Fruit fly (Drosophila melanogaster) whole organism, embryonic: Measurements from ENCODE around the gene Appl.
A peak's percentile ranks its signal among the peaks of the same experiment; 100 is the strongest.

ENCODE experiments used
- ATbp ChIP-seq: fragments of 200-800 bp; sonication (Bioruptor generic); optimal IDR thresholded peaks from 2 replicates; lab custom pipeline; 2017; ENCODE audit warnings: missing biosample characterization, mild to moderate bottlenecking, missing genetic modification characterization, missing genetic modification reagents
- Adf1 ChIP-seq: fragments of 200-800 bp; sonication (Bioruptor generic); IDR thresholded peaks from 2 replicates; pipeline ENCODE4 v1.3.6; 2022; ENCODE audit warnings: missing biosample characterization, missing genetic modification characterization
- BtbVII ChIP-seq: fragments of 200-800 bp; sonication (Bioruptor generic); optimal IDR thresholded peaks from 3 replicates; lab custom pipeline; 2017; ENCODE audit warnings: missing biosample characterization, mild to moderate bottlenecking, missing genetic modification characterization
- CG14860 ChIP-seq: fragments of 200-800 bp; sonication (Bioruptor generic); IDR thresholded peaks from 3 replicates; pipeline ENCODE4 v1.3.6; 2022; ENCODE audit warnings: missing biosample characterization, missing genetic modification characterization; ENCODE audit not compliant: partially characterized antibody
- CG1529 ChIP-seq: fragments of 200-800 bp; sonication (Bioruptor generic); optimal IDR thresholded peaks from 3 replicates; lab custom pipeline; 2018; ENCODE audit warnings: missing biosample characterization, missing genetic modification characterization
- CG15479 ChIP-seq: fragments of 200-800 bp; sonication (Bioruptor generic); optimal IDR thresholded peaks from 3 replicates; lab custom pipeline; 2019; ENCODE audit warnings: missing biosample characterization, mild to moderate bottlenecking, missing genetic modification characterization, moderate library complexity
- CG15601 ChIP-seq: fragments of 200-800 bp; sonication (Bioruptor generic); optimal IDR thresholded peaks from 3 replicates; lab custom pipeline; 2019; ENCODE audit warnings: missing biosample characterization, mild to moderate bottlenecking, missing genetic modification characterization, moderate library complexity
- CG17385 ChIP-seq: fragments of 200-800 bp; sonication (Bioruptor generic); optimal IDR thresholded peaks from 3 replicates; lab custom pipeline; 2018; ENCODE audit warnings: missing biosample characterization, mild to moderate bottlenecking, missing genetic modification characterization
- CG17912 ChIP-seq: fragments of 200-800 bp; sonication (Bioruptor generic); optimal IDR thresholded peaks from 2 replicates; lab custom pipeline; 2018; ENCODE audit warnings: missing biosample characterization, mild to moderate bottlenecking, missing genetic modification characterization
- CG1792 ChIP-seq: fragments of 200-800 bp; sonication (Bioruptor generic); optimal IDR thresholded peaks from 2 replicates; lab custom pipeline; 2016; ENCODE audit warnings: missing biosample characterization, missing genetic modification characterization
- CG31224 ChIP-seq: fragments of 200-800 bp; sonication (Bioruptor generic); IDR thresholded peaks from 2 replicates; pipeline ENCODE4 v1.3.6; 2022; ENCODE audit warnings: missing biosample characterization, missing genetic modification characterization
- CG31365 ChIP-seq: fragments of 200-800 bp; sonication (Bioruptor generic); optimal IDR thresholded peaks from 2 replicates; lab custom pipeline; 2018; ENCODE audit warnings: missing biosample characterization, mild to moderate bottlenecking, missing genetic modification characterization
- CG31388 ChIP-seq: fragments of 200-800 bp; sonication (Bioruptor generic); optimal IDR thresholded peaks from 2 replicates; lab custom pipeline; 2016; ENCODE audit warnings: missing biosample characterization, missing genetic modification characterization
- CG4404 ChIP-seq: fragments of 200-800 bp; sonication (Bioruptor generic); IDR thresholded peaks from 2 replicates; pipeline ENCODE4 v1.3.6; 2022; ENCODE audit warnings: missing biosample characterization, missing genetic modification characterization
- CG4707 ChIP-seq: fragments of 200-800 bp; sonication (Bioruptor generic); optimal IDR thresholded peaks from 2 replicates; lab custom pipeline; 2018; ENCODE audit warnings: missing biosample characterization, mild to moderate bottlenecking, missing genetic modification characterization, moderate library complexity
- CG6765 ChIP-seq: fragments of 200-800 bp; sonication (Bioruptor generic); optimal IDR thresholded peaks from 3 replicates; lab custom pipeline; 2017; ENCODE audit warnings: missing biosample characterization, mild to moderate bottlenecking, missing genetic modification characterization
- CG6791 ChIP-seq: fragments of 200-800 bp; sonication (Bioruptor generic); IDR thresholded peaks from 3 replicates; pipeline ENCODE4 v1.3.6; 2022; ENCODE audit warnings: missing biosample characterization, missing genetic modification characterization; ENCODE audit not compliant: partially characterized antibody
- CG7372 ChIP-seq: fragments of 200-800 bp; sonication (Bioruptor generic); IDR thresholded peaks from 2 replicates; pipeline ENCODE4 v1.3.6; 2022; ENCODE audit warnings: missing biosample characterization, missing genetic modification characterization
- CG7928 ChIP-seq: fragments of 200-800 bp; sonication (Bioruptor generic); optimal IDR thresholded peaks from 2 replicates; lab custom pipeline; 2017; ENCODE audit warnings: missing biosample characterization, mild to moderate bottlenecking, missing genetic modification characterization
- CG8765 ChIP-seq: fragments of 200-800 bp; sonication (Bioruptor generic); IDR thresholded peaks from 2 replicates; pipeline ENCODE4 v1.3.6; 2022; ENCODE audit warnings: missing biosample characterization, missing genetic modification characterization
- CG9817 ChIP-seq: fragments of 200-800 bp; sonication (Bioruptor generic); optimal IDR thresholded peaks from 2 replicates; lab custom pipeline; 2018; ENCODE audit warnings: missing biosample characterization, mild to moderate bottlenecking, missing genetic modification characterization, moderate library complexity
- CoRest ChIP-seq: fragments of 200-800 bp; sonication (Bioruptor generic); optimal IDR thresholded peaks from 3 replicates; lab custom pipeline; 2018; ENCODE audit warnings: missing biosample characterization, mild to moderate bottlenecking, missing genetic modification characterization, moderate library complexity
- Dad ChIP-seq: fragments of 200-800 bp; sonication (Bioruptor generic); optimal IDR thresholded peaks from 3 replicates; lab custom pipeline; 2016; ENCODE audit warnings: missing biosample characterization, missing genetic modification characterization
- Dip3 ChIP-seq: fragments of 200-800 bp; sonication (Bioruptor generic); optimal IDR thresholded peaks from 3 replicates; lab custom pipeline; 2016; ENCODE audit warnings: missing biosample characterization, missing genetic modification characterization
- Elba2 ChIP-seq: fragments of 200-800 bp; sonication (Bioruptor generic); optimal IDR thresholded peaks from 3 replicates; lab custom pipeline; 2016; ENCODE audit warnings: missing biosample characterization, missing genetic modification characterization
- Fer1 ChIP-seq: fragments of 200-800 bp; sonication (Bioruptor generic); optimal IDR thresholded peaks from 2 replicates; lab custom pipeline; 2017; ENCODE audit warnings: missing biosample characterization, mild to moderate bottlenecking, missing genetic modification characterization
- HHEX ChIP-seq: fragments of 200-800 bp; sonication (Bioruptor generic); optimal IDR thresholded peaks from 3 replicates; lab custom pipeline; 2017; ENCODE audit warnings: missing biosample characterization, mild to moderate bottlenecking, missing genetic modification characterization, missing genetic modification reagents
- HLH54F ChIP-seq: fragments of 200-800 bp; sonication (Bioruptor generic); optimal IDR thresholded peaks from 3 replicates; lab custom pipeline; 2016; ENCODE audit warnings: missing biosample characterization, missing genetic modification characterization
- MTF-1 ChIP-seq: fragments of 200-800 bp; sonication (Bioruptor generic); optimal IDR thresholded peaks from 2 replicates; lab custom pipeline; 2018; ENCODE audit warnings: missing biosample characterization, mild to moderate bottlenecking, missing genetic modification characterization, borderline replicate concordance
- Max ChIP-seq: fragments of 200-800 bp; sonication (Bioruptor generic); optimal IDR thresholded peaks from 2 replicates; lab custom pipeline; 2016; ENCODE audit warnings: missing biosample characterization, mild to moderate bottlenecking, missing genetic modification characterization
- Neu2 ChIP-seq: fragments of 200-800 bp; sonication (Bioruptor generic); optimal IDR thresholded peaks from 3 replicates; lab custom pipeline; 2016; ENCODE audit warnings: missing biosample characterization, missing genetic modification characterization, borderline replicate concordance
- Stat92E ChIP-seq, 3 experiments: fragments of >200 bp in 2 of 3; fragments of 200-800 bp in 1 of 3; sonication (Bioruptor generic) in 1 of 3; optimal IDR thresholded peaks; 2 replicates each; lab custom pipeline; 2017 to 2019; ENCODE audit warnings: missing biosample characterization in 3 of 3, missing genetic modification characterization in 3 of 3, mild to moderate bottlenecking in 1 of 3, moderate library complexity in 1 of 3
- Xbp1 ChIP-seq: fragments of 200-800 bp; sonication (Bioruptor generic); optimal IDR thresholded peaks from 3 replicates; lab custom pipeline; 2016; ENCODE audit warnings: missing biosample characterization, mild to moderate bottlenecking, missing genetic modification characterization
- abd-A ChIP-seq: fragments of 200-800 bp; sonication (Bioruptor generic); optimal IDR thresholded peaks from 3 replicates; lab custom pipeline; 2019; ENCODE audit warnings: missing biosample characterization, mild to moderate bottlenecking, missing genetic modification characterization, moderate library complexity
- bigmax ChIP-seq: fragments of 200-800 bp; sonication (Bioruptor generic); optimal IDR thresholded peaks from 2 replicates; lab custom pipeline; 2018; ENCODE audit warnings: missing biosample characterization, mild to moderate bottlenecking, missing genetic modification characterization
- btn ChIP-seq: fragments of 200-800 bp; sonication (Bioruptor generic); optimal IDR thresholded peaks from 2 replicates; lab custom pipeline; 2016; ENCODE audit warnings: missing biosample characterization, missing genetic modification characterization
- ci ChIP-seq: fragments of 200-800 bp; sonication (Bioruptor generic); IDR thresholded peaks from 3 replicates; pipeline ENCODE4 v1.3.6; 2022; ENCODE audit warnings: missing biosample characterization, missing genetic modification characterization
- da ChIP-seq: fragments of 200-800 bp; sonication (Bioruptor generic); optimal IDR thresholded peaks from 2 replicates; lab custom pipeline; 2016; ENCODE audit warnings: missing biosample characterization, missing genetic modification characterization
- dan ChIP-seq: fragments of 200-800 bp; sonication (Bioruptor generic); IDR thresholded peaks from 2 replicates; pipeline ENCODE4 v1.3.6; 2022; ENCODE audit warnings: missing biosample characterization, missing genetic modification characterization
- dpn ChIP-seq, 2 experiments: fragments of 200-800 bp; sonication (Bioruptor generic); optimal IDR thresholded peaks; 3 replicates each; lab custom pipeline; 2016; ENCODE audit warnings: missing biosample characterization in 2 of 2, missing genetic modification characterization in 2 of 2
- dysf ChIP-seq: fragments of 200-800 bp; sonication (Bioruptor generic); IDR thresholded peaks from 3 replicates; pipeline ENCODE4 v1.3.6; 2022; ENCODE audit warnings: missing biosample characterization, missing genetic modification characterization
- gro ChIP-seq: fragments of 200-800 bp; sonication (Bioruptor generic); optimal IDR thresholded peaks from 2 replicates; lab custom pipeline; 2016; ENCODE audit warnings: missing biosample characterization, missing genetic modification characterization
- ham ChIP-seq: fragments of 200-800 bp; sonication (Bioruptor generic); IDR thresholded peaks from 2 replicates; pipeline ENCODE4 v1.3.6; 2022; ENCODE audit warnings: missing biosample characterization, missing genetic modification characterization
- jing ChIP-seq: fragments of 200-800 bp; sonication (Bioruptor generic); optimal IDR thresholded peaks from 2 replicates; lab custom pipeline; 2018; ENCODE audit warnings: missing biosample characterization, mild to moderate bottlenecking, missing genetic modification characterization
- jumu ChIP-seq: fragments of 200-800 bp; sonication (Bioruptor generic); optimal IDR thresholded peaks from 3 replicates; lab custom pipeline; 2016; ENCODE audit warnings: missing biosample characterization, missing genetic modification characterization
- knrl ChIP-seq: fragments of 200-800 bp; sonication (Bioruptor generic); IDR thresholded peaks from 3 replicates; pipeline ENCODE4 v1.3.6; 2022; ENCODE audit warnings: missing biosample characterization, missing genetic modification characterization; ENCODE audit not compliant: partially characterized antibody
- salm ChIP-seq: fragments of 200-800 bp; sonication (Bioruptor generic); optimal IDR thresholded peaks from 2 replicates; lab custom pipeline; 2018; ENCODE audit warnings: missing biosample characterization, mild to moderate bottlenecking, missing genetic modification characterization
- schlank ChIP-seq: fragments of 200-800 bp; sonication (Bioruptor generic); optimal IDR thresholded peaks from 2 replicates; lab custom pipeline; 2018; ENCODE audit warnings: missing biosample characterization, mild to moderate bottlenecking, missing genetic modification characterization
- so ChIP-seq: fragments of 200-800 bp; sonication (Bioruptor generic); IDR thresholded peaks from 3 replicates; pipeline ENCODE4 v1.3.6; 2022; ENCODE audit warnings: missing biosample characterization, missing genetic modification characterization
- unpg ChIP-seq: fragments of 200-800 bp; sonication (Bioruptor generic); optimal IDR thresholded peaks from 3 replicates; lab custom pipeline; 2018; ENCODE audit warnings: missing biosample characterization, mild to moderate bottlenecking, missing genetic modification characterization, moderate library complexity

The Appl gene

DNA sequence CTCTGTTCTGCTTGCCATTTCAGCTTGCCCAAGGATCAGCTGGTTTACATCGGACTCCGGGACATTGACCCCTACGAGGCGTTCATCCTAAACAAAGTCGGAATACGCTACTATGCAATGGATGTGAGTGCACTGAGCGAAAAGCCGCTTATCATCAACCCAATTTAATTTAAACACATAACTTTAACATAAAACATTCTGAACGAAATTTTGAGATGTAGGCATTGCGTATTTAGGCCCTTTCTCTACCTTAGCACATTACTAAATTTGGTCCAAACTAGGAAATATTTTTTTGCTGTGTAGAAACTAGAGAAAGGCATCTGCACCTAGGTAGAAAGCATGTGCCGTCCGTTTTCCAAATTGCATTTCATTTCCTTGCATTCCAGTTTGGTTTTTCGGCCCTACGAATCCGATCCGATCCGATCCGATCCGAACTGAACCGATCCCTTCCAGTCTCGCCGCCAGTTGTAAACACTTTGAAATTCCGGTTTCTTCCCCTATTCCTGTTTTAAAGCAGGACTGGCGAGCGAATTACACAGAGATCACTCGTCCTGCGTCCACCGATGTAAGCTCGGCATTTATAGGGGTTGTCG lies 3.7 kb upstream of the Appl start (continued):
- TF ChIP-seq dysf (GFP tag; lab: Robert Waterston, UW), result no peak
- peak; percentile 57 for TF ChIP-seq jumu (GFP tag; lab: Kevin White, UChicago)
- TF ChIP-seq MTF-1 (GFP tag; lab: Kevin White, UChicago), result peak; percentile 44
- peak; percentile 80 for TF ChIP-seq dan
- TF ChIP-seq CG31388 (GFP tag; lab: Kevin White, UChicago), result peak; percentile 30
- no peak for TF ChIP-seq schlank (tag; lab: Kevin White, UChicago)
- TF ChIP-seq CG31365, result no peak
- TF ChIP-seq ham (GFP tag; lab: Robert Waterston, UW), result no peak
- TF ChIP-seq CG1529 (GFP tag; lab: Kevin White, UChicago), result peak; percentile 2
- TF ChIP-seq abd-A (tag; lab: Kevin White, UChicago), result no peak
- TF ChIP-seq CG14860 (GFP tag; lab: Robert Waterston, UW), result no peak
- no peak for TF ChIP-seq Fer1 (GFP tag; lab: Kevin White, UChicago)
- no peak for TF ChIP-seq CG4707 (GFP tag; lab: Kevin White, UChicago)
- TF ChIP-seq HHEX (GFP tag; lab: Kevin White, UChicago), result no peak
- no peak for TF ChIP-seq gro (GFP tag; lab: Kevin White, UChicago)
- TF ChIP-seq dpn (GFP tag; optimal IDR thresholded peaks at IDR 0.05; lab: Kevin White, UChicago), result peak; percentile 17 to 30
- TF ChIP-seq CG6791 (GFP tag; lab: Robert Waterston, UW), result no peak
- peak; percentile 46 for TF ChIP-seq Xbp1
- no peak for TF ChIP-seq CG17912 (GFP tag; lab: Kevin White, UChicago)
- peak; percentile 37 for TF ChIP-seq unpg (GFP tag; lab: Kevin White, UChicago)
- TF ChIP-seq CG9817, result no peak
- no peak for TF ChIP-seq Adf1 (GFP tag; lab: Robert Waterston, UW)
- peak; percentile 52 for TF ChIP-seq Max
- TF ChIP-seq CG15479 (GFP tag; lab: Kevin White, UChicago), result peak; percentile 79
- TF ChIP-seq Stat92E (GFP tag; optimal IDR thresholded peaks at IDR 0.05; lab: Kevin White, UChicago), result peak in 1 of 3 experiments; percentile 31
- no peak for TF ChIP-seq CG31224
- TF ChIP-seq knrl (GFP tag; lab: Robert Waterston, UW), result no peak
- TF ChIP-seq Dad, result peak; percentile 26
- peak; percentile 31 for TF ChIP-seq CoRest (tag; lab: Kevin White, UChicago)
- no peak for TF ChIP-seq CG1792
- no peak for TF ChIP-seq CG6765
- peak; percentile 27 for TF ChIP-seq jing (GFP tag; lab: Kevin White, UChicago)
- TF ChIP-seq Dip3 (GFP tag; lab: Kevin White, UChicago), result no peak
- no peak for TF ChIP-seq CG15601 (tag; lab: Kevin White, UChicago)
- no peak for TF ChIP-seq salm
- no peak for TF ChIP-seq ATbp
- peak; percentile 71; the same call in 2 of the 3 replicates for TF ChIP-seq ci (GFP tag; lab: Robert Waterston, UW)
- TF ChIP-seq bigmax (GFP tag; lab: Kevin White, UChicago), result no peak
- TF ChIP-seq so (GFP tag; lab: Robert Waterston, UW), result no peak
- TF ChIP-seq BtbVII (GFP tag; lab: Kevin White, UChicago), result no peak
- peak; percentile 88 for TF ChIP-seq Neu2 (GFP tag; lab: Kevin White, UChicago)
- no peak for TF ChIP-seq CG7372 (GFP tag; lab: Robert Waterston, UW)
- peak; percentile 89 for TF ChIP-seq Elba2 (GFP tag; lab: Kevin White, UChicago)
- TF ChIP-seq btn (GFP tag; lab: Kevin White, UChicago), result peak; percentile 61
- no peak for TF ChIP-seq CG17385
- peak; percentile 59 for TF ChIP-seq da
- TF ChIP-seq CG8765 (GFP tag; lab: Robert Waterston, UW), result peak; percentile 93
- peak; percentile 30 for TF ChIP-seq HLH54F
- peak; percentile 93 for TF ChIP-seq CG4404 (GFP tag; lab: Robert Waterston, UW)
- TF ChIP-seq CG7928 (GFP tag; lab: Kevin White, UChicago), result no peak
